Worm (Caenorhabditis elegans) whole organism, mixed stage, embryonic: ENCODE results near the gene T25B2.3.

Experiments
- M03D4.4 ChIP-seq: sonication (generic microtip); optimal IDR thresholded peaks from 2 replicates; lab custom pipeline; 2017; ENCODE audit warnings: mild to moderate bottlenecking, missing genetic modification characterization, missing compliant biosample characterization
- bed-3 ChIP-seq: fragments of 200-800 bp; sonication (Bioruptor generic); optimal IDR thresholded peaks from 3 replicates; lab custom pipeline; 2018; ENCODE audit warnings: mild to moderate bottlenecking, missing genetic modification characterization, moderate library complexity, missing compliant biosample characterization
- blmp-1 ChIP-seq: fragments of 150-350 bp; optimal IDR thresholded peaks from 2 replicates; lab custom pipeline; 2014; ENCODE audit warnings: missing biosample characterization, missing genetic modification characterization
- ceh-39 ChIP-seq: fragments of 150-350 bp; optimal IDR thresholded peaks from 2 replicates; lab custom pipeline; 2014; ENCODE audit warnings: missing biosample characterization, missing genetic modification characterization
- ceh-43 ChIP-seq: fragments of 200-800 bp; sonication (Bioruptor generic); optimal IDR thresholded peaks from 2 replicates; lab custom pipeline; 2018; ENCODE audit warnings: mild to moderate bottlenecking, missing genetic modification characterization, moderate library complexity, missing compliant biosample characterization
- ceh-83 ChIP-seq: fragments of 200-800 bp; sonication (Bioruptor generic); optimal IDR thresholded peaks from 2 replicates; lab custom pipeline; 2018; ENCODE audit warnings: mild to moderate bottlenecking, missing genetic modification characterization, missing compliant biosample characterization
- cnd-1 ChIP-seq: fragments of 200-800 bp; sonication (Bioruptor generic); optimal IDR thresholded peaks from 2 replicates; lab custom pipeline; 2018; ENCODE audit warnings: mild to moderate bottlenecking, missing genetic modification characterization, missing compliant biosample characterization
- drap-1 ChIP-seq: fragments of 200-800 bp; sonication (Bioruptor generic); optimal IDR thresholded peaks from 3 replicates; lab custom pipeline; 2018; ENCODE audit warnings: mild to moderate bottlenecking, missing genetic modification characterization, missing compliant biosample characterization
- elt-1 ChIP-seq: sonication (generic microtip); optimal IDR thresholded peaks from 2 replicates; lab custom pipeline; 2017; ENCODE audit warnings: missing genetic modification characterization, mild to moderate bottlenecking, missing compliant biosample characterization, antibody characterized with exemption, moderate library complexity, borderline replicate concordance; ENCODE audit not compliant: insufficient read depth
- elt-3 ChIP-seq: fragments of 150-350 bp; optimal IDR thresholded peaks from 2 replicates; lab custom pipeline; 2014; ENCODE audit warnings: missing biosample characterization, missing genetic modification characterization
- ham-2 ChIP-seq: fragments of 200-800 bp; sonication (Bioruptor generic); optimal IDR thresholded peaks from 2 replicates; lab custom pipeline; 2018; ENCODE audit warnings: mild to moderate bottlenecking, missing genetic modification characterization, missing compliant biosample characterization
- hlh-1 ChIP-seq: fragments of 150-350 bp; optimal IDR thresholded peaks from 2 replicates; lab custom pipeline; 2014; ENCODE audit warnings: missing biosample characterization, missing genetic modification reagents, missing genetic modification characterization
- lin-13 ChIP-seq: fragments of 150-350 bp; optimal IDR thresholded peaks from 2 replicates; lab custom pipeline; 2014; ENCODE audit warnings: missing biosample characterization, missing genetic modification characterization
- lin-32 ChIP-seq: fragments of 200-800 bp; sonication (Bioruptor generic); optimal IDR thresholded peaks from 2 replicates; lab custom pipeline; 2018; ENCODE audit warnings: mild to moderate bottlenecking, missing genetic modification characterization, missing compliant biosample characterization
- lsy-2 ChIP-seq: fragments of 150-350 bp; optimal IDR thresholded peaks from 2 replicates; lab custom pipeline; 2014; ENCODE audit warnings: missing biosample characterization, missing genetic modification characterization
- mab-5 ChIP-seq: fragments of 150-350 bp; optimal IDR thresholded peaks from 2 replicates; lab custom pipeline; 2014; ENCODE audit warnings: missing biosample characterization, missing genetic modification characterization
- mep-1 ChIP-seq: fragments of 150-350 bp; optimal IDR thresholded peaks from 2 replicates; lab custom pipeline; 2017; ENCODE audit warnings: missing biosample characterization, missing genetic modification reagents, missing genetic modification characterization, inconsistent platforms
- mls-2 ChIP-seq: sonication (generic microtip); optimal IDR thresholded peaks from 2 replicates; lab custom pipeline; 2016; ENCODE audit warnings: mild to moderate bottlenecking, missing genetic modification characterization, moderate library complexity, missing compliant biosample characterization
- nhr-237 ChIP-seq: fragments of 150-350 bp; optimal IDR thresholded peaks from 2 replicates; lab custom pipeline; 2014; ENCODE audit warnings: missing biosample characterization, missing genetic modification characterization
- nhr-28 ChIP-seq: fragments of 150-350 bp; optimal IDR thresholded peaks from 2 replicates; lab custom pipeline; 2014; ENCODE audit warnings: missing biosample characterization, missing genetic modification characterization
- nhr-76 ChIP-seq: sonication (generic microtip); optimal IDR thresholded peaks from 2 replicates; lab custom pipeline; 2017; ENCODE audit warnings: missing biosample characterization, missing genetic modification characterization
- pha-4 ChIP-seq: fragments of 150-350 bp; optimal IDR thresholded peaks from 2 replicates; lab custom pipeline; 2018; ENCODE audit warnings: missing biosample characterization, missing genetic modification reagents, missing genetic modification characterization
- sem-2 ChIP-seq: fragments of 200-800 bp; sonication (Bioruptor generic); optimal IDR thresholded peaks from 2 replicates; lab custom pipeline; 2018; ENCODE audit warnings: mild to moderate bottlenecking, missing genetic modification characterization, missing compliant biosample characterization
- snpc-4 ChIP-seq: fragments of 150-350 bp; optimal IDR thresholded peaks from 2 replicates; lab custom pipeline; 2014; ENCODE audit warnings: missing biosample characterization, missing genetic modification characterization
- sptf-1 ChIP-seq: sonication (generic microtip); optimal IDR thresholded peaks from 2 replicates; lab custom pipeline; 2017; ENCODE audit warnings: mild to moderate bottlenecking, missing genetic modification characterization, moderate library complexity, missing compliant biosample characterization
- tbx-8 ChIP-seq: fragments of 200-800 bp; sonication (Bioruptor generic); optimal IDR thresholded peaks from 2 replicates; lab custom pipeline; 2018; ENCODE audit warnings: mild to moderate bottlenecking, missing genetic modification characterization, moderate library complexity, missing compliant biosample characterization
- unc-120 ChIP-seq: sonication (generic microtip); optimal IDR thresholded peaks from 2 replicates; lab custom pipeline; 2017; ENCODE audit warnings: missing genetic modification characterization, missing compliant biosample characterization; ENCODE audit not compliant: poor library complexity, severe bottlenecking
- unc-39 ChIP-seq: fragments of 150-350 bp; optimal IDR thresholded peaks from 2 replicates; lab custom pipeline; 2014; ENCODE audit warnings: missing biosample characterization, missing genetic modification characterization
- unc-62 ChIP-seq: fragments of 150-350 bp; optimal IDR thresholded peaks from 2 replicates; lab custom pipeline; 2014; ENCODE audit warnings: missing biosample characterization, missing genetic modification reagents, missing genetic modification characterization
- zip-8 ChIP-seq: fragments of 150-350 bp; optimal IDR thresholded peaks from 2 replicates; lab custom pipeline; 2014; ENCODE audit warnings: missing biosample characterization, missing genetic modification characterization
- ztf-11 ChIP-seq: fragments of 150-350 bp; optimal IDR thresholded peaks from 2 replicates; lab custom pipeline; 2014; ENCODE audit warnings: missing biosample characterization, missing genetic modification characterization

The T25B2.3 gene

DNA sequence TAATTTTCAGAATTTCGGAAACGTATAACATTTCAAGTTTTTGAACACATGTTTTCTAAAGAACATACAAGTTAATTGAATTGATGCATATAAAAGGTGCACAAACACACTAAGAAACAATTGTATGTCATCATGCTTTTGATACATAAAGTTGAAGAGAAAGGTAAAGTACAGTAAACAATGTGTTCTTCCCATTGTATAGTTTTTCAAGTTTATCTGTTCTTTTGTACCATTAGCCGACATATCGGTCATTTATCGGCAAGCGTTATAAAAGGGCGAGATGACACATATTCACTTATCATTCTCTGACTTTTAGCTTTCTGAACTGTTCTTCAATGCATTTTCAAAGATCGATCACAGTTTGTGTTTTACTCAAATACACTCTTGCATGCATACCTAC lies 14.0 kb downstream of the T25B2.3 start, which contains the start of gene T13C5.9:
Gene T13C5.9, plus strand, starts transcription at position 301 of the 400 bp plus-strand sequence.
- TF ChIP-seq ceh-39 (tag; lab: Kevin White, UChicago) (no peak), hlh-1 (tag; lab: Kevin White, UChicago) (no peak), snpc-4 (tag; lab: Kevin White, UChicago) (no peak)

- no peak for TF ChIP-seq lin-32 (GFP tag; lab: Kevin White, UChicago)
- TF ChIP-seq tbx-8 (GFP tag; lab: Kevin White, UChicago): no peak
- no peak for TF ChIP-seq ham-2
- no peak for TF ChIP-seq mls-2 (tag; lab: Kevin White, UChicago)
- no peak for TF ChIP-seq ceh-43 (GFP tag; lab: Kevin White, UChicago)
- TF ChIP-seq lin-13 (tag; lab: Kevin White, UChicago): no peak
- no peak for TF ChIP-seq sptf-1 (tag; lab: Kevin White, UChicago)
- TF ChIP-seq unc-39 (tag; lab: Kevin White, UChicago): no peak
- TF ChIP-seq mep-1 (tag; lab: Kevin White, UChicago): no peak
- TF ChIP-seq cnd-1 (tag; lab: Kevin White, UChicago): no peak
- no peak for TF ChIP-seq ceh-83
- TF ChIP-seq lsy-2 (tag; lab: Kevin White, UChicago): no peak
- no peak for TF ChIP-seq bed-3 (GFP tag; lab: Kevin White, UChicago)
- TF ChIP-seq blmp-1 (tag; lab: Kevin White, UChicago): no peak
Measured at ce11 chrX:6194191-6194724, 18.3 kb downstream of the T25B2.3 start, which contains the start of gene ceh-54. TSS of gene ceh-54 (minus strand) at chrX:6194241.

- TF ChIP-seq drap-1 (GFP tag; lab: Kevin White, UChicago) (no peak), ztf-11 (tag; lab: Kevin White, UChicago) (no peak), cnd-1 (tag; lab: Kevin White, UChicago) (no peak)
- TF ChIP-seq, all 35 proteins: peak for 0
Measured at ce11 chrX:6196627-6197026, 20.7 kb downstream of the T25B2.3 start, which contains the start of gene daf-9. TSS of gene daf-9 (plus strand) at chrX:6196927.

DNA sequence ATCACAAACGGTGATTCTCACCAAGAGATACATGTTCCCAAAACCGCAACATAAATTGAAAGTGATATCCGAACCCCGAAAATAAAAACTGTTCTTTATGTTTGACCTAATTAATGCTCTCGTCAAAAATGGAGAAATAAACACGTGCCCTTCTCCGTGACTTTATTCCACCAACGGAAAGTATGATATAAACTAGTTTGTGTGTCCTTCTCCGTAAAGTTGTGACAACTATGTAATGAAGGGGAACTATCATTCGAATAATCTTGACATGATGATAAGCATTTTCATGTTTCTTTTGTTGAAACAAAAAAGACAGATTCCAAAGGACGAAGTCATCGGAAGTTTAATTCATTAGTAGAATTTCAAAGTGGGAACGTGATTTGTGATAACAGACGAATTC lies 25.6 kb downstream of the T25B2.3 start:
- TF ChIP-seq M03D4.4 (tag; lab: Kevin White, UChicago): no peak

DNA sequence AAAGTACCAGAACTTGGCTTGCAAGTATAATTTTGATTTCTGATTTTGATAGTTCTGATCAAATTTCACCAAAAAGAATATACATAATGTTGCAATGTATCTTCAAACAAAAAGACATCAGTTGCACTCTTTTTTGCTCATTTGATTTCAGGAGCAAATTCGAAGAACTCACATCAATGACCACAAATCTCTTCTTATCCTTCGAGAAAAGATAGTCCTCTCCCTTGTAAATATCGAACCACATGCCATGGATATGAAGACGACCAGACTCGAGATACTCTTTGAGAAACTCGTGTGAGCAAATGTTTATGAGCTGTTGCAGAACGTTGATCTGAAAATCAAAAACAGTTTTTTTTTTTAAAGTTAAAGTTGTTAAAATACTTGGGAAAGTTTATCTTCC lies 26.9 kb downstream of the T25B2.3 start:
- TF ChIP-seq lsy-2 (tag; lab: Kevin White, UChicago) (no peak), lin-32 (GFP tag; lab: Kevin White, UChicago) (no peak), ceh-39 (tag; lab: Kevin White, UChicago) (no peak), nhr-237 (tag; lab: Kevin White, UChicago) (no peak), nhr-76 (tag; lab: Kevin White, UChicago) (no peak), tbx-8 (GFP tag; lab: Kevin White, UChicago) (no peak), nhr-28 (tag; lab: Kevin White, UChicago) (no peak), unc-62 (GFP tag; lab: Kevin White, UChicago) (no peak), ceh-83 (no peak), mab-5 (tag; lab: Kevin White, UChicago) (no peak), snpc-4 (tag; lab: Kevin White, UChicago) (no peak), ztf-11 (tag; lab: Kevin White, UChicago) (no peak), elt-3 (tag; lab: Kevin White, UChicago) (no peak), zip-8 (tag; lab: Kevin White, UChicago) (no peak), unc-120 (tag; lab: Kevin White, UChicago) (no peak), sem-2 (GFP tag; lab: Kevin White, UChicago) (no peak)

ce11 chrX:6203315-6203714 lies 27.4 kb downstream of the T25B2.3 start:
- TF ChIP-seq tbx-8 (GFP tag; lab: Kevin White, UChicago) (no peak), pha-4 (tag; lab: Kevin White, UChicago) (no peak), ham-2 (no peak), elt-1 (no peak), sptf-1 (tag; lab: Kevin White, UChicago) (no peak)
